Worm (Caenorhabditis elegans): Measurements from ENCODE around the gene gpa-5.

ce11 chrX:2157855-2158254 is 37.0 kb upstream of the gpa-5 start:
- TF ChIP-seq egl-43 (GFP tag; IDR thresholded peaks at IDR 0.05) (no peak), lin-13 (GFP tag; optimal IDR thresholded peaks at IDR 0.05) (no peak), skn-1 (tag; optimal IDR thresholded peaks at IDR 0.05) (no peak), pha-4 (GFP tag; IDR thresholded peaks at IDR 0.05) (no peak), pha-4 (tag; optimal IDR thresholded peaks at IDR 0.05) (no peak), nhr-237 (tag; optimal IDR thresholded peaks at IDR 0.05) (no peak), pqm-1 (tag; optimal IDR thresholded peaks at IDR 0.05) (peak; percentile 11)
